Worm (Caenorhabditis elegans) whole organism, young adult: ENCODE results near the gene tag-343.

Experiments used
- F23B12.7 ChIP-seq: sonication (generic microtip); optimal IDR thresholded peaks from 2 replicates; lab custom pipeline; 2017; ENCODE audit warnings: missing genetic modification characterization, mild to moderate bottlenecking, missing compliant biosample characterization, antibody characterized with exemption, moderate library complexity; ENCODE audit not compliant: insufficient read depth
- T07F8.4 ChIP-seq: sonication (generic microtip); optimal IDR thresholded peaks from 2 replicates; lab custom pipeline; 2016; ENCODE audit warnings: mild to moderate bottlenecking, missing genetic modification characterization, moderate library complexity, missing compliant biosample characterization
- lin-35 ChIP-seq, 3 experiments: fragments of 150-350 bp in 2 of 3; sonication (generic microtip) in 1 of 3; optimal IDR thresholded peaks; 2 replicates each; lab custom pipeline; 2014 to 2018; ENCODE audit warnings: missing biosample characterization in 3 of 3, missing genetic modification characterization in 3 of 3, missing genetic modification reagents in 3 of 3
- nfyb-1 ChIP-seq: fragments of 200-800 bp; sonication (Bioruptor generic); IDR thresholded peaks from 2 replicates; pipeline ENCODE4 v1.3.6; 2022; ENCODE audit warnings: missing genetic modification reagents, missing genetic modification characterization, missing compliant biosample characterization
- nhr-90 ChIP-seq: sonication (generic microtip); optimal IDR thresholded peaks from 2 replicates; lab custom pipeline; 2016; ENCODE audit warnings: missing genotype, mild to moderate bottlenecking, missing genetic modification characterization, missing compliant biosample characterization
- pbrm-1 ChIP-seq: fragments of 200-800 bp; sonication (Bioruptor generic); IDR thresholded peaks from 2 replicates; pipeline ENCODE4 v1.3.6; 2022; ENCODE audit warnings: missing genetic modification reagents, missing genetic modification characterization, missing compliant biosample characterization
- pha-4 ChIP-seq: fragments of 150-350 bp; sonication (generic microtip); optimal IDR thresholded peaks from 2 replicates; lab custom pipeline; 2014; ENCODE audit warnings: missing biosample characterization, missing genetic modification reagents, missing genetic modification characterization
- rcor-1 ChIP-seq: fragments of 200-800 bp; sonication (Bioruptor generic); IDR thresholded peaks from 2 replicates; pipeline ENCODE4 v1.3.6; 2022; ENCODE audit warnings: missing genetic modification reagents, missing genetic modification characterization, missing compliant biosample characterization
- rpc-1 ChIP-seq, 2 experiments: fragments of 150-350 bp in 1 of 2; sonication (generic microtip) in 1 of 2; optimal IDR thresholded peaks; 2 replicates each; lab custom pipeline; 2014 to 2018; ENCODE audit warnings: missing biosample characterization in 1 of 2, missing genetic modification characterization in 1 of 2, missing genetic modification reagents in 1 of 2, missing genotype in 1 of 2
- ztf-25 ChIP-seq: fragments of 200-800 bp; sonication (Bioruptor generic); IDR thresholded peaks from 2 replicates; pipeline ENCODE4 v1.3.6; 2022; ENCODE audit warnings: missing genetic modification reagents, missing genetic modification characterization, missing compliant biosample characterization

ce11 chrX:16644889-16645288 lies 29.6 kb downstream of the tag-343 start:
- TF ChIP-seq ztf-25 (GFP tag; lab: Robert Waterston, UW) (no peak), rpc-1 (optimal IDR thresholded peaks at IDR 0.05; lab: Kevin White, UChicago) (no peak), rpc-1 (tag; optimal IDR thresholded peaks at IDR 0.05; lab: Kevin White, UChicago) (no peak), nfyb-1 (GFP tag; lab: Robert Waterston, UW) (no peak), F23B12.7 (tag; lab: Kevin White, UChicago) (no peak), pha-4 (tag; lab: Kevin White, UChicago) (no peak), pbrm-1 (GFP tag; lab: Robert Waterston, UW) (no peak), lin-35 (GFP tag; optimal IDR thresholded peaks at IDR 0.05; lab: Kevin White, UChicago) (no peak), T07F8.4 (tag; lab: Kevin White, UChicago) (no peak), nhr-90 (tag; lab: Kevin White, UChicago) (no peak), rcor-1 (no peak)
